Fruit fly (Drosophila melanogaster) S2 (cell line): Measurements from ENCODE around the gene Ptp61F.

Source experiments
- CG8478 ChIP-seq: fragments of >200 bp; optimal IDR thresholded peaks from 2 replicates; lab custom pipeline; 2018
- CTCF ChIP-seq, 2 experiments: fragments of >200 bp; optimal IDR thresholded peaks; 2 replicates each; lab custom pipeline; 2018

DNA sequence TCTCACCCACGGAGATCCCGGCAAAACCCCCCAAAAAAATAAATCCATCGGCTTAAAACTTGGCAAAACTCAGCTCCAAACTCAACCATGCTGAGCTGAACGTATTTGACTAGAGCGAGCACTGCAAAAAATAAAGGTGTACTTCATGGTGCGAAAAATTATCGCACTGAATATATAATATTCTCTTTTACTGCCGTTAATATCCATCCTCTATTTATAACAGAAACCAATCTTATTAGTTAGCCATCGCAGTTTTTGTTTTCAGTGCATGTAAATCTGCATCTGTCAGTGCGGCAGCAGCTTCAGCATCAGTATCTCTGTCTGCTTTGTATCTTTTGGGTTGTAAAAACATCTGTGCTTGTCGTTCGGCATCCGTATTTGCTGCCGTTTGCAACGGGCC is 104.1 kb downstream of the Ptp61F start:
- TF ChIP-seq CG8478 (lab: Kevin White, UChicago) (no peak), CTCF (optimal IDR thresholded peaks at IDR 0.05; lab: Kevin White, UChicago) (no peak)
